Worm (Caenorhabditis elegans) whole organism, L2 larva: ENCODE measurements around the gene rev-3.

Source experiments
- alr-1 ChIP-seq: fragments of 150-350 bp; optimal IDR thresholded peaks from 2 replicates; lab custom pipeline; 2014; ENCODE audit warnings: missing biosample characterization, missing genetic modification characterization
- aly-2 ChIP-seq: fragments of 150-350 bp; optimal IDR thresholded peaks from 2 replicates; lab custom pipeline; 2014; ENCODE audit warnings: missing biosample characterization, missing genetic modification characterization
- blmp-1 ChIP-seq: sonication (generic microtip); optimal IDR thresholded peaks from 2 replicates; lab custom pipeline; 2017; ENCODE audit warnings: missing genetic modification characterization, mild to moderate bottlenecking, missing compliant biosample characterization, antibody characterized with exemption, moderate library complexity; ENCODE audit not compliant: insufficient read depth
- ceh-82 ChIP-seq: fragments of 150-350 bp; optimal IDR thresholded peaks from 2 replicates; lab custom pipeline; 2014; ENCODE audit warnings: missing biosample characterization, missing genetic modification characterization
- mbf-1 ChIP-seq: sonication (generic microtip); optimal IDR thresholded peaks from 2 replicates; lab custom pipeline; 2017; ENCODE audit warnings: missing biosample characterization, missing genetic modification characterization
- skn-1 ChIP-seq: sonication (generic microtip); optimal IDR thresholded peaks from 2 replicates; lab custom pipeline; 2017; ENCODE audit warnings: missing biosample characterization, missing genetic modification characterization

DNA sequence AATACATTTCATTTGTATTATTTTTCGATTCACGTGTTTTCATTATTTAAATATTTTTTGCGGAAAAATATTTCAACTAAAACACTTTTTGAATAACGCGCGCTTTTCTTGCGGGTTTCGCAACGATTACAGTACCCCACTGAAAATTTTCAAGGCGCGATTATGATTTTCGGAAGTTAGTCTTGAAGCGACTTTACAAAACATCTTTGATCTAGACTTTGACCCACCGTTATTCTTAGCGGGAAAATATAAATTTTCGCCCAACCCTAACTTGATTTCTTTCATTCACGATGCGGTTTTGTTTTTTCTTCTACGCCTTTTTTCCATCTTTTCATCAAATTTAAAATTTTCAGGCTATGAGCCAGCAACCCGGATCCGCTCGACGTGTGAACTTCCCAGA, 62.6 kb downstream of the rev-3 start, which contains the start of gene egg-1:
- TF ChIP-seq alr-1 (tag; lab: Kevin White, UChicago): no peak
- no peak for TF ChIP-seq blmp-1 (tag; lab: Kevin White, UChicago)
- TF ChIP-seq aly-2 (tag; lab: Kevin White, UChicago): no peak
- no peak for TF ChIP-seq mbf-1 (tag; lab: Kevin White, UChicago)
- no peak for TF ChIP-seq ceh-82 (tag; lab: Kevin White, UChicago)
- no peak for TF ChIP-seq skn-1 (tag; lab: Kevin White, UChicago)
